Worm (Caenorhabditis elegans): ENCODE measurements around the gene shpk-1.

shpk-1 gene

DNA sequence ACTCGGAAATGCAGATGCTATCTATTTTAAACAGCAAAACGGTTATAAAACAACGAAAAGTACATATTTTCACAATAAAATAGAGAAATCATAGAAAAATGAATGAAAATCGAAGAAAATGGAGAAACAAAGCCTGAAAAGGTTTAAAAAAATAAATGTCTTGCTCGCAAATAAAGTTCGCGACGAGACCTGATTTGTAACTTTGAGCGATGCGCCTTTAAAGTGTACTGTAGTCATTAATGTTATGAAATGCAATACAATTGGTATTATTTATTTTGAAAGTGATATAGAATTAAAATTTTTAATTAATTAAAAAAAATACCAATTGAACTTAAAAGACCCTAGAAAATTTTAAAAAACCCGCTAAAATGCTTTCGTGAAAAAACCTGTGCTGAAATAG lies 46.6 kb upstream of the shpk-1 start (continued):
- TF ChIP-seq rpc-1 (optimal IDR thresholded peaks at IDR 0.05) (no peak), rpc-1 (tag; optimal IDR thresholded peaks at IDR 0.05) (no peak), Y95B8A.8 (GFP tag; IDR thresholded peaks at IDR 0.05) (no peak), nfya-2 (GFP tag; IDR thresholded peaks at IDR 0.05) (no peak), F22D6.2 (tag; optimal IDR thresholded peaks at IDR 0.05) (no peak), sea-2 (GFP tag; IDR thresholded peaks at IDR 0.05) (no peak), snpc-4 (GFP tag; optimal IDR thresholded peaks at IDR 0.05) (no peak), snpc-4 (tag; optimal IDR thresholded peaks at IDR 0.05) (no peak), F10E7.11 (tag; optimal IDR thresholded peaks at IDR 0.05) (no peak), lir-1 (GFP tag; conservative IDR thresholded peaks at IDR 0.05) (no peak), nfyb-1 (GFP tag; IDR thresholded peaks at IDR 0.05) (no peak), fkh-3 (tag; optimal IDR thresholded peaks at IDR 0.05) (no peak), nhr-120 (GFP tag; IDR thresholded peaks at IDR 0.05) (no peak), ama-1 (optimal IDR thresholded peaks at IDR 0.05) (no peak), ama-1 (GFP tag; optimal IDR thresholded peaks at IDR 0.05) (no peak), lsy-27 (tag; optimal IDR thresholded peaks at IDR 0.05; ENCODE audit: borderline replicate concordance, insufficient read depth) (no peak), ceh-40 (GFP tag; IDR thresholded peaks at IDR 0.05) (no peak), tbp1 (GFP tag; optimal IDR thresholded peaks at IDR 0.05) (no peak), attf-6 (GFP tag; IDR thresholded peaks at IDR 0.05) (no peak), snpc-1.3 (tag; optimal IDR thresholded peaks at IDR 0.05; ENCODE audit: insufficient read depth) (no peak), repo-1 (tag; optimal IDR thresholded peaks at IDR 0.05) (no peak), madf-10 (tag; optimal IDR thresholded peaks at IDR 0.05) (no peak), hrde-1 (tag; optimal IDR thresholded peaks at IDR 0.05; ENCODE audit: borderline replicate concordance) (no peak)

DNA sequence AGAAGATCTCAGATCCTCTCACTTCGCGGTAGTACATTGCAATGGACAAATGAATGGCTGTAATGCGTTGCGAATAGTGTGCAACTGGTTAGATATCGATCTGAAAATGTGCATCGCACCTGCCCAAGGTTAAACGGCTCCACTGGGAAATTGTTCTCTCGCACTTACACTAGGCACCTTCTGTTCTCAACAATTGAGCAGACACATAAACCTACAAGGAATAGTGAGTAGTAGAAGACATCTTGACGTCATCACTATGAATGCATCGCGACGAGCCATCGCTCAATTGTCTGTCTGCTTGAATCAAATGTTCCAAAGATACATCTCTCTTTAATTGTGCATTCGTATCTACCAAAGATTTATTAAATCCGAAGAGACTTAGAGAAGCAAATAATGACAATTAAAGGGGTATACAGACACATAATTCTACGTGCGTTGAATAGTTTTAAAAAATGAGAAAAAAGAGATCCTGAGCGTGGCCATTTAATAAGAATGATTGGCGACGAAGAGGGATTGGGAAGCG lies 44.8 kb upstream of the shpk-1 start, which contains the start of gene T05D4.2:
T05D4.2 (minus strand) TSS at position 83 of the 523 bp plus-strand sequence.
- TF ChIP-seq cebp-1 (GFP tag; IDR thresholded peaks at IDR 0.05), result no peak
- TF ChIP-seq cebp-1 (tag; optimal IDR thresholded peaks at IDR 0.05), result peak; percentile 5
- no peak for TF ChIP-seq K12H6.12 (tag; optimal IDR thresholded peaks at IDR 0.05)
- 0 out of 2 replicates have a peak, but pooled peaks have one; percentile 11 for TF ChIP-seq pbrm-1 (GFP tag; IDR thresholded peaks at IDR 0.05)
- no peak for TF ChIP-seq nhr-80 (tag; optimal IDR thresholded peaks at IDR 0.05)
- no peak for TF ChIP-seq chd-7 (tag; optimal IDR thresholded peaks at IDR 0.05)
- TF ChIP-seq lin-35 (GFP tag; optimal IDR thresholded peaks at IDR 0.05), result peak in 1 of 3 experiments; percentile 45
- no peak for TF ChIP-seq C17E4.6 (GFP tag; IDR thresholded peaks at IDR 0.05)
- TF ChIP-seq egl-18 (GFP tag; IDR thresholded peaks at IDR 0.05), result no peak
- no peak for TF ChIP-seq madf-10 (tag; optimal IDR thresholded peaks at IDR 0.05)
- TF ChIP-seq mcd-1 (GFP tag; IDR thresholded peaks at IDR 0.05), result no peak
- no peak for TF ChIP-seq repo-1 (tag; optimal IDR thresholded peaks at IDR 0.05)
- no peak for TF ChIP-seq Y95B8A.8 (GFP tag; IDR thresholded peaks at IDR 0.05)
- TF ChIP-seq die-1 (tag; optimal IDR thresholded peaks at IDR 0.05), result no peak
- TF ChIP-seq snpc-3.4 (tag; optimal IDR thresholded peaks at IDR 0.05), result no peak
- peak; percentile 22 for TF ChIP-seq ama-1 (optimal IDR thresholded peaks at IDR 0.05)
- peak in 1 of 2 experiments; percentile 12 for TF ChIP-seq ama-1 (GFP tag; optimal IDR thresholded peaks at IDR 0.05)
- no peak for TF ChIP-seq pha-4 (tag; optimal IDR thresholded peaks at IDR 0.05)
- no peak for TF ChIP-seq zim-3 (tag; optimal IDR thresholded peaks at IDR 0.05)

DNA sequence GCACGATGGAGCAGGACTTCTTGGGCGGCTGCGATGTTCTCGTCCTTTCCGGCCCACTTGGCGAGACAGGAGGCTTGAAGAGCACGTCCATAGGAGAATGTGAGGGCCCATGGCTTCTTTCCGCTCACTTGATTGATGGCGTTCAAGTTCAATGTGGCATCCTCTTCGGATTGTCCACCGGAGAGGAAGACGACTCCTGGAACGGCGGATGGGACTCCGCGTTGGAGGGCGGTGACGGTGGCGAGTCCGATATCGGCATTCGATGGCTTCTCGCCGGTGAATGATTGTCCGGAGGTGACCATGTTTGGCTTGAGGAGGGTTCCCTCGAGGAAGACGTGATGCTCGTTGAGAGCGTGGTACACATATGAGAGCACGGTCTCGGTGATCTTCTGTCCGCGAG lies 44.2 kb upstream of the shpk-1 start:
- TF ChIP-seq mcd-1 (GFP tag; IDR thresholded peaks at IDR 0.05), result no peak
- TF ChIP-seq sea-2 (GFP tag; IDR thresholded peaks at IDR 0.05), result 0 out of 2 replicates have a peak, but pooled peaks have one; percentile 8
- TF ChIP-seq unc-62 (GFP tag; optimal IDR thresholded peaks at IDR 0.05), result no peak
- TF ChIP-seq hlh-26 (GFP tag; conservative IDR thresholded peaks at IDR 0.05), result no peak
- TF ChIP-seq rpc-1 (optimal IDR thresholded peaks at IDR 0.05), result no peak
- TF ChIP-seq rpc-1 (tag; optimal IDR thresholded peaks at IDR 0.05), result no peak
- no peak for TF ChIP-seq mel-28 (tag; optimal IDR thresholded peaks at IDR 0.05; ENCODE audit: borderline replicate concordance)
- TF ChIP-seq xnd-1 (tag; optimal IDR thresholded peaks at IDR 0.05), result no peak
- TF ChIP-seq attf-6 (GFP tag; IDR thresholded peaks at IDR 0.05), result no peak
- TF ChIP-seq gei-17 (GFP tag; optimal IDR thresholded peaks at IDR 0.05), result no peak
- peak; percentile 26; the same call in 1 of the 2 replicates for TF ChIP-seq egrh-3 (GFP tag; IDR thresholded peaks at IDR 0.05)
- no peak for TF ChIP-seq nfya-1 (tag; optimal IDR thresholded peaks at IDR 0.05; ENCODE audit: borderline replicate concordance, insufficient read depth)
- TF ChIP-seq sdz-38 (tag; optimal IDR thresholded peaks at IDR 0.05), result no peak
- TF ChIP-seq zfh-2 (GFP tag; conservative IDR thresholded peaks at IDR 0.05), result peak; percentile 86
- TF ChIP-seq efl-1 (GFP tag; optimal IDR thresholded peaks at IDR 0.05), result no peak
- TF ChIP-seq zim-3 (tag; optimal IDR thresholded peaks at IDR 0.05), result no peak

All from whole organism, young adult.